Worm (Caenorhabditis elegans) whole organism, L4 larva: Measurements from ENCODE around the gene let-2.

Experiments used
- F49E8.2 ChIP-seq: sonication (generic microtip); optimal IDR thresholded peaks from 2 replicates; lab custom pipeline; 2016; ENCODE audit warnings: missing compliant biosample characterization, mild to moderate bottlenecking, missing genetic modification characterization, borderline replicate concordance
- Y105C5A.15 ChIP-seq: fragments of 200-800 bp; sonication (Bioruptor generic); IDR thresholded peaks from 2 replicates; pipeline ENCODE4 v1.3.6; 2022; ENCODE audit warnings: missing genetic modification characterization, missing compliant biosample characterization
- aha-1 ChIP-seq: fragments of 150-350 bp; peaks from one replicate; lab custom pipeline; 2014; ENCODE audit warnings: missing biosample characterization, missing genetic modification characterization
- ama-1 ChIP-seq: fragments of 150-350 bp; optimal IDR thresholded peaks from 2 replicates; lab custom pipeline; 2014; ENCODE audit warnings: inconsistent platforms, mixed read lengths
- ceh-62 ChIP-seq: sonication (generic microtip); optimal IDR thresholded peaks from 2 replicates; lab custom pipeline; 2017; ENCODE audit warnings: missing biosample characterization, missing genetic modification characterization
- daf-12 ChIP-seq: fragments of 150-350 bp; optimal IDR thresholded peaks from 2 replicates; lab custom pipeline; 2014; ENCODE audit warnings: missing biosample characterization, missing genetic modification reagents, missing genetic modification characterization
- daf-19 ChIP-seq: fragments of 200-800 bp; sonication (Bioruptor generic); conservative IDR thresholded peaks from 2 replicates; pipeline ENCODE4 v1.3.6; 2022; ENCODE audit warnings: missing genetic modification characterization, missing compliant biosample characterization
- dmd-8 ChIP-seq: fragments of 200-800 bp; sonication (Bioruptor generic); IDR thresholded peaks from 2 replicates; pipeline ENCODE4 v1.3.6; 2022; ENCODE audit warnings: missing genetic modification characterization, missing compliant biosample characterization
- egl-43 ChIP-seq: fragments of 200-800 bp; sonication (Bioruptor generic); IDR thresholded peaks from 2 replicates; pipeline ENCODE4 v1.3.6; 2022; ENCODE audit warnings: missing genetic modification reagents, missing genetic modification characterization, missing compliant biosample characterization
- fkh-10 ChIP-seq: fragments of 150-350 bp; optimal IDR thresholded peaks from 2 replicates; lab custom pipeline; 2014; ENCODE audit warnings: missing biosample characterization, missing genetic modification reagents, missing genetic modification characterization
- gei-8 ChIP-seq: fragments of 200-800 bp; sonication (Bioruptor generic); optimal IDR thresholded peaks from 2 replicates; lab custom pipeline; 2018; ENCODE audit warnings: mild to moderate bottlenecking, missing genetic modification characterization, missing compliant biosample characterization
- hmg-1.1 ChIP-seq: fragments of 200-800 bp; sonication (Bioruptor generic); IDR thresholded peaks from 2 replicates; pipeline ENCODE4 v1.3.6; 2022; ENCODE audit warnings: missing genetic modification reagents, missing genetic modification characterization, missing compliant biosample characterization
- lin-13 ChIP-seq: fragments of 150-350 bp; optimal IDR thresholded peaks from 2 replicates; lab custom pipeline; 2014; ENCODE audit warnings: missing biosample characterization, missing genetic modification reagents, missing genetic modification characterization
- lin-39 ChIP-seq: fragments of 150-350 bp; optimal IDR thresholded peaks from 2 replicates; lab custom pipeline; 2014; ENCODE audit warnings: missing biosample characterization, missing genetic modification reagents, missing genetic modification characterization
- mdt-29 ChIP-seq: fragments of 200-800 bp; sonication (Bioruptor generic); IDR thresholded peaks from 2 replicates; pipeline ENCODE4 v1.3.6; 2022; ENCODE audit warnings: missing genetic modification reagents, missing genetic modification characterization, missing compliant biosample characterization
- mes-2 ChIP-seq: sonication (generic microtip); optimal IDR thresholded peaks from 2 replicates; lab custom pipeline; 2016; ENCODE audit warnings: missing genotype, mild to moderate bottlenecking, missing genetic modification characterization, missing compliant biosample characterization; ENCODE audit not compliant: poor library complexity, severe bottlenecking
- nhr-10 ChIP-seq: fragments of 150-350 bp; optimal IDR thresholded peaks from 2 replicates; lab custom pipeline; 2014; ENCODE audit warnings: missing biosample characterization, missing genetic modification characterization
- nhr-11 ChIP-seq: fragments of 150-350 bp; optimal IDR thresholded peaks from 2 replicates; lab custom pipeline; 2014; ENCODE audit warnings: missing biosample characterization, missing genetic modification characterization
- nhr-48 ChIP-seq: sonication (generic microtip); optimal IDR thresholded peaks from 2 replicates; lab custom pipeline; 2016; ENCODE audit warnings: mild to moderate bottlenecking, missing genetic modification characterization, missing compliant biosample characterization
- set-16 ChIP-seq: fragments of 200-800 bp; sonication (Bioruptor generic); IDR thresholded peaks from 2 replicates; pipeline ENCODE4 v1.3.6; 2022; ENCODE audit warnings: missing genetic modification reagents, missing genetic modification characterization, missing compliant biosample characterization
- skn-1 ChIP-seq: fragments of 150-350 bp; optimal IDR thresholded peaks from 2 replicates; lab custom pipeline; 2014; ENCODE audit warnings: missing biosample characterization, missing genetic modification characterization
- snpc-1.2 ChIP-seq: fragments of 200-800 bp; sonication (Bioruptor generic); IDR thresholded peaks from 2 replicates; pipeline ENCODE4 v1.3.6; 2022; ENCODE audit warnings: missing genetic modification reagents, missing genetic modification characterization, missing compliant biosample characterization
- spr-1 ChIP-seq: sonication (generic microtip); optimal IDR thresholded peaks from 2 replicates; lab custom pipeline; 2016; ENCODE audit warnings: mild to moderate bottlenecking, missing genetic modification characterization, missing compliant biosample characterization
- unc-39 ChIP-seq: sonication (generic microtip); optimal IDR thresholded peaks from 2 replicates; lab custom pipeline; 2017; ENCODE audit warnings: missing biosample characterization, missing genetic modification characterization
- unc-62 ChIP-seq, 3 experiments: fragments of 150-350 bp in 1 of 3; sonication (generic microtip); optimal IDR thresholded peaks in 2 of 3; peaks in 1 of 3; 1 replicate in 1 of 3; 2 replicates in 2 of 3; lab custom pipeline; 2014 to 2017; ENCODE audit warnings: missing biosample characterization in 3 of 3, missing genetic modification characterization in 3 of 3, missing genetic modification reagents in 3 of 3, missing genotype in 1 of 3
- ztf-11 ChIP-seq: fragments of 150-350 bp; optimal IDR thresholded peaks from 2 replicates; lab custom pipeline; 2014; ENCODE audit warnings: missing biosample characterization, missing genetic modification characterization

The let-2 gene

ce11 chrX:16388362-16388761 is 778 bp downstream of the let-2 start:
- TF ChIP-seq unc-62 (GFP tag; optimal IDR thresholded peaks at IDR 0.05 in 1 of 2; lab: Kevin White, UChicago) (peak in 1 of 2 experiments; percentile 65), unc-62 (tag; optimal IDR thresholded peaks at IDR 0.05; lab: Kevin White, UChicago) (no peak), nhr-48 (tag; lab: Kevin White, UChicago) (no peak)

- no peak for TF ChIP-seq ama-1
- TF ChIP-seq set-16 (GFP tag; lab: Robert Waterston, UW): peak; percentile 75
- 0 out of 2 replicates have a peak, but pooled peaks have one; percentile 26 for TF ChIP-seq Y105C5A.15 (GFP tag; lab: Robert Waterston, UW)
Measured at ce11 chrX:16387690-16388361, 1.3 kb downstream of the let-2 start.

- no peak for TF ChIP-seq mes-2 (tag; lab: Kevin White, UChicago)
- TF ChIP-seq gei-8 (GFP tag; lab: Kevin White, UChicago): no peak
- TF ChIP-seq lin-13: no peak
- no peak for TF ChIP-seq daf-12 (tag; lab: Kevin White, UChicago)
- TF ChIP-seq ztf-11 (tag; lab: Kevin White, UChicago): no peak
Measured at ce11 chrX:16387206-16387605, 1.9 kb downstream of the let-2 start.

- no peak for TF ChIP-seq mdt-29 (GFP tag; lab: Robert Waterston, UW)
- peak; percentile 84 for TF ChIP-seq set-16 (GFP tag; lab: Robert Waterston, UW)
- no peak for TF ChIP-seq F49E8.2 (tag; lab: Kevin White, UChicago)
- no peak for TF ChIP-seq spr-1 (tag; lab: Kevin White, UChicago)
- TF ChIP-seq skn-1: no peak
- no peak for TF ChIP-seq daf-19 (GFP tag; lab: Robert Waterston, UW)
- TF ChIP-seq nhr-11 (tag; lab: Kevin White, UChicago): no peak
- no peak for TF ChIP-seq egl-43 (GFP tag; lab: Robert Waterston, UW)
- no peak for TF ChIP-seq lin-39
Measured at ce11 chrX:16384010-16384409, 5.1 kb downstream of the let-2 start.

ce11 chrX:16383084-16383483 is 6.1 kb downstream of the let-2 start:
- TF ChIP-seq aha-1 (tag; lab: Kevin White, UChicago): peak; percentile 20
- no peak for TF ChIP-seq daf-19 (GFP tag; lab: Robert Waterston, UW)
- TF ChIP-seq set-16 (GFP tag; lab: Robert Waterston, UW): peak; percentile 80
- no peak for TF ChIP-seq snpc-1.2 (GFP tag; lab: Robert Waterston, UW)
- no peak for TF ChIP-seq dmd-8 (GFP tag; lab: Robert Waterston, UW)

ce11 chrX:16381908-16382307 is 7.2 kb downstream of the let-2 start:
- TF ChIP-seq hmg-1.1 (GFP tag; lab: Robert Waterston, UW): no peak
- no peak for TF ChIP-seq nhr-10 (tag; lab: Kevin White, UChicago)
- no peak for TF ChIP-seq Y105C5A.15 (GFP tag; lab: Robert Waterston, UW)
- TF ChIP-seq ceh-62 (tag; lab: Kevin White, UChicago): no peak
- TF ChIP-seq fkh-10 (GFP tag; lab: Kevin White, UChicago): no peak
- peak; percentile 89 for TF ChIP-seq set-16 (GFP tag; lab: Robert Waterston, UW)
- no peak for TF ChIP-seq ztf-11 (tag; lab: Kevin White, UChicago)
- TF ChIP-seq unc-62 (GFP tag; optimal IDR thresholded peaks at IDR 0.05 in 1 of 2; lab: Kevin White, UChicago): peak in 1 of 2 experiments; percentile 3
- TF ChIP-seq unc-62 (tag; optimal IDR thresholded peaks at IDR 0.05; lab: Kevin White, UChicago): no peak
- no peak for TF ChIP-seq aha-1 (tag; lab: Kevin White, UChicago)
- TF ChIP-seq, all 104 proteins: peak for 2

- TF ChIP-seq unc-39 (no peak), set-16 (GFP tag; lab: Robert Waterston, UW) (peak; percentile 75)
Measured at ce11 chrX:16381115-16381514, 8.0 kb downstream of the let-2 start.
